Fruit fly (Drosophila melanogaster) whole organism, prepupa: ENCODE results near the gene CG3592.
A peak's percentile ranks its signal among the peaks of the same experiment; 100 is the strongest.

Experiments used
- Blimp-1 ChIP-seq: fragments of 200-800 bp; sonication (Bioruptor generic); optimal IDR thresholded peaks from 3 replicates; lab custom pipeline; 2017; ENCODE audit warnings: missing biosample characterization, missing genetic modification characterization, mild to moderate bottlenecking, moderate library complexity, missing genetic modification reagents
- CG10669 ChIP-seq: fragments of 200-800 bp; sonication (Bioruptor generic); optimal IDR thresholded peaks from 3 replicates; lab custom pipeline; 2018; ENCODE audit warnings: missing biosample characterization, mild to moderate bottlenecking, missing genetic modification characterization, moderate library complexity
- CG11762 ChIP-seq: fragments of 200-800 bp; sonication (Bioruptor generic); optimal IDR thresholded peaks from 3 replicates; lab custom pipeline; 2016; ENCODE audit warnings: missing biosample characterization, missing genetic modification characterization; ENCODE audit not compliant: insufficient read depth
- CG11902 ChIP-seq: fragments of 200-800 bp; sonication (Bioruptor generic); optimal IDR thresholded peaks from 3 replicates; lab custom pipeline; 2016; ENCODE audit warnings: missing biosample characterization, missing genetic modification characterization
- CG1621 ChIP-seq: fragments of 200-800 bp; sonication (Bioruptor generic); optimal IDR thresholded peaks from 3 replicates; lab custom pipeline; 2018; ENCODE audit warnings: missing biosample characterization, mild to moderate bottlenecking, missing genetic modification characterization
- CG16779 ChIP-seq: fragments of 200-800 bp; sonication (Bioruptor generic); optimal IDR thresholded peaks from 3 replicates; lab custom pipeline; 2017; ENCODE audit warnings: missing biosample characterization, mild to moderate bottlenecking, missing genetic modification characterization
- CG32006 ChIP-seq: fragments of 200-800 bp; sonication (Bioruptor generic); optimal IDR thresholded peaks from 3 replicates; lab custom pipeline; 2017; ENCODE audit warnings: missing biosample characterization, mild to moderate bottlenecking, missing genetic modification characterization
- CG34406 ChIP-seq: fragments of 200-800 bp; sonication (Bioruptor generic); optimal IDR thresholded peaks from 3 replicates; lab custom pipeline; 2016; ENCODE audit warnings: missing biosample characterization, missing genetic modification characterization
- CG3919 ChIP-seq: fragments of 200-800 bp; sonication (Bioruptor generic); optimal IDR thresholded peaks from 3 replicates; lab custom pipeline; 2016; ENCODE audit warnings: missing biosample characterization, missing genetic modification characterization
- CG4318 ChIP-seq: fragments of 200-800 bp; sonication (Bioruptor generic); optimal IDR thresholded peaks from 3 replicates; lab custom pipeline; 2017; ENCODE audit warnings: missing biosample characterization, mild to moderate bottlenecking, missing genetic modification characterization
- CG6276 ChIP-seq: fragments of 200-800 bp; sonication (Bioruptor generic); optimal IDR thresholded peaks from 2 replicates; lab custom pipeline; 2017; ENCODE audit warnings: missing biosample characterization, mild to moderate bottlenecking, missing genetic modification characterization
- CG6792 ChIP-seq: fragments of 200-800 bp; sonication (Bioruptor generic); optimal IDR thresholded peaks from 3 replicates; lab custom pipeline; 2016; ENCODE audit warnings: missing biosample characterization, missing genetic modification characterization
- CG6808 ChIP-seq: fragments of 200-800 bp; sonication (Bioruptor generic); optimal IDR thresholded peaks from 3 replicates; lab custom pipeline; 2017; ENCODE audit warnings: missing biosample characterization, missing genetic modification characterization, mild to moderate bottlenecking, moderate library complexity, missing genetic modification reagents
- CG6854 ChIP-seq: fragments of 200-800 bp; sonication (Bioruptor generic); optimal IDR thresholded peaks from 2 replicates; lab custom pipeline; 2017; ENCODE audit warnings: missing biosample characterization, mild to moderate bottlenecking, missing genetic modification characterization
- CG7368 ChIP-seq: fragments of 200-800 bp; sonication (Bioruptor generic); optimal IDR thresholded peaks from 3 replicates; lab custom pipeline; 2016; ENCODE audit warnings: missing biosample characterization, missing genetic modification characterization
- CG8119 ChIP-seq: fragments of 200-800 bp; sonication (Bioruptor generic); IDR thresholded peaks from 3 replicates; pipeline ENCODE4 v1.3.6; 2022; ENCODE audit warnings: missing biosample characterization, missing genetic modification characterization
- CG8632 ChIP-seq: fragments of 200-800 bp; sonication (Bioruptor generic); optimal IDR thresholded peaks from 3 replicates; lab custom pipeline; 2016; ENCODE audit warnings: missing biosample characterization, missing genetic modification characterization
- CG9139 ChIP-seq: fragments of 200-800 bp; sonication (Bioruptor generic); optimal IDR thresholded peaks from 3 replicates; lab custom pipeline; 2017; ENCODE audit warnings: missing biosample characterization, mild to moderate bottlenecking, missing genetic modification characterization
- Eip78C ChIP-seq: fragments of 200-800 bp; sonication (Bioruptor generic); peaks from one replicate; lab custom pipeline; 2016; ENCODE audit warnings: missing biosample characterization, missing genetic modification characterization
- Ets21C ChIP-seq: fragments of 200-800 bp; sonication (Bioruptor generic); optimal IDR thresholded peaks from 3 replicates; lab custom pipeline; 2016; ENCODE audit warnings: missing biosample characterization, missing genetic modification characterization
- Gug ChIP-seq: fragments of 200-800 bp; sonication (Bioruptor generic); IDR thresholded peaks from 2 replicates; pipeline ENCODE4 v1.3.6; 2022; ENCODE audit warnings: missing biosample characterization, missing genetic modification characterization
- Hr39 ChIP-seq: fragments of 200-800 bp; sonication (Bioruptor generic); optimal IDR thresholded peaks from 2 replicates; lab custom pipeline; 2016; ENCODE audit warnings: missing biosample characterization, missing genetic modification characterization
- Hr4 ChIP-seq: fragments of 200-800 bp; sonication (Bioruptor generic); optimal IDR thresholded peaks from 3 replicates; lab custom pipeline; 2016; ENCODE audit warnings: missing biosample characterization, missing genetic modification characterization
- Lpt ChIP-seq: fragments of 200-800 bp; sonication (Bioruptor generic); optimal IDR thresholded peaks from 3 replicates; lab custom pipeline; 2016; ENCODE audit warnings: missing biosample characterization, missing genetic modification characterization
- Smox ChIP-seq: fragments of 200-800 bp; sonication (Bioruptor generic); optimal IDR thresholded peaks from 3 replicates; lab custom pipeline; 2016; ENCODE audit warnings: missing biosample characterization, missing genetic modification characterization
- Sox14 ChIP-seq: fragments of 200-800 bp; sonication (Bioruptor generic); optimal IDR thresholded peaks from 3 replicates; lab custom pipeline; 2016; ENCODE audit warnings: missing biosample characterization, missing genetic modification characterization
- Sox15 ChIP-seq: fragments of 200-800 bp; sonication (Bioruptor generic); optimal IDR thresholded peaks from 3 replicates; lab custom pipeline; 2016; ENCODE audit warnings: missing biosample characterization, missing genetic modification characterization
- acj6 ChIP-seq: fragments of 200-800 bp; sonication (Bioruptor generic); optimal IDR thresholded peaks from 3 replicates; lab custom pipeline; 2016; ENCODE audit warnings: missing biosample characterization, missing genetic modification characterization
- dac ChIP-seq: fragments of 200-800 bp; sonication (Bioruptor generic); optimal IDR thresholded peaks from 2 replicates; lab custom pipeline; 2017; ENCODE audit warnings: missing biosample characterization, mild to moderate bottlenecking, missing genetic modification characterization
- eg ChIP-seq: fragments of 200-800 bp; sonication (Bioruptor generic); IDR thresholded peaks from 3 replicates; pipeline ENCODE4 v1.3.6; 2022; ENCODE audit warnings: missing biosample characterization, missing genetic modification characterization
- esn ChIP-seq: fragments of 200-800 bp; sonication (Bioruptor generic); optimal IDR thresholded peaks from 2 replicates; lab custom pipeline; 2016; ENCODE audit warnings: missing biosample characterization, mild to moderate bottlenecking, missing genetic modification characterization, moderate library complexity
- fd85E ChIP-seq: fragments of 200-800 bp; sonication (Bioruptor generic); optimal IDR thresholded peaks from 3 replicates; lab custom pipeline; 2016; ENCODE audit warnings: missing biosample characterization, missing genetic modification characterization
- lz ChIP-seq: fragments of 200-800 bp; sonication (Bioruptor generic); optimal IDR thresholded peaks from 3 replicates; lab custom pipeline; 2016; ENCODE audit warnings: missing biosample characterization, missing genetic modification characterization
- net ChIP-seq: fragments of 200-800 bp; sonication (Bioruptor generic); optimal IDR thresholded peaks from 3 replicates; lab custom pipeline; 2016; ENCODE audit warnings: missing biosample characterization, missing genetic modification characterization
- pdm3 ChIP-seq: fragments of 200-800 bp; sonication (Bioruptor generic); optimal IDR thresholded peaks from 3 replicates; lab custom pipeline; 2016; ENCODE audit warnings: missing biosample characterization, missing genetic modification characterization
- salr ChIP-seq, 2 experiments: fragments of 200-800 bp; sonication (Bioruptor generic); optimal IDR thresholded peaks; 3 replicates each; lab custom pipeline; 2016 to 2018; ENCODE audit warnings: missing biosample characterization in 2 of 2, missing genetic modification characterization in 2 of 2, mild to moderate bottlenecking in 1 of 2
- spab ChIP-seq: fragments of 200-800 bp; sonication (Bioruptor generic); optimal IDR thresholded peaks from 2 replicates; lab custom pipeline; 2017; ENCODE audit warnings: missing biosample characterization, mild to moderate bottlenecking, missing genetic modification characterization, missing genetic modification reagents
- ss ChIP-seq, 2 experiments: fragments of 200-800 bp; sonication (Bioruptor generic); optimal IDR thresholded peaks; 2 replicates in 1 of 2; 3 replicates in 1 of 2; lab custom pipeline; 2017 to 2018; ENCODE audit warnings: mild to moderate bottlenecking in 2 of 2, missing biosample characterization in 2 of 2, missing genetic modification characterization in 2 of 2, moderate library complexity in 1 of 2
- svp ChIP-seq: fragments of 200-800 bp; sonication (Bioruptor generic); peaks from one replicate; lab custom pipeline; 2016; ENCODE audit warnings: missing biosample characterization, missing genetic modification characterization
- topi ChIP-seq: fragments of 200-800 bp; sonication (Bioruptor generic); optimal IDR thresholded peaks from 3 replicates; lab custom pipeline; 2016; ENCODE audit warnings: missing biosample characterization, missing genetic modification characterization
- vri ChIP-seq: fragments of 200-800 bp; sonication (Bioruptor generic); optimal IDR thresholded peaks from 3 replicates; lab custom pipeline; 2016; ENCODE audit warnings: missing biosample characterization, mild to moderate bottlenecking, missing genetic modification characterization

CG3592 gene

DNA sequence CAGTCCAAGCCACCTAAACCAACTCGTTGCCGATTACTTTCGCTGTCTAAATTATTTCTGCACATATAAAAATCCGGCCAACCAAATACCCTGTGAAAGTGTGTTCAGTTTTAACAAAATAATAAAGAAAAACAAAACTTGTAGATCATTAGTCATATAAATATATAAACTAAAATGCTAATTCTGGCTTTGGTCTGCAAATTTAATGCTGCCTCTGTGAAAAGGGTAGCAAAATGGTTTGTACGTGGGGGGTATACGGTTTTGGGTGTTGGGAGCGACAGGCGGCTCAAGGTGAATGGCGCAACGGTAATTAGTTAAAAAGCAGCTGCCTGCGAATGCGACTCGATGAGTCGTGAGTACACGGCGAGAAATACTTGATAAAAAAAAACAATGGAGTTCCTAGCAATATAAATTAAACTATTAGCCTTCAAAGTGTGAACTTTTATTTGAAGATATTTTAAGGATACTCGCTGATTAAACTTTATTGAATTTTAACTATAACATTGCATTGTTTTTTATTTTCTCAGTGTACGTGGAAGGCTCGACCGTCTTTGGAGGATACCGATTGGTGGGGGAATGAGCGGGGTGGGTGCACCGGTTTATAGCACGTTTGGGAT is 43.0 kb downstream of the CG3592 start (continued):
- TF ChIP-seq fd85E = no peak
- peak; percentile 37 for TF ChIP-seq dac (GFP tag; lab: Kevin White, UChicago)
- peak; percentile 63 for TF ChIP-seq CG34406 (GFP tag; lab: Kevin White, UChicago)
- peak; percentile 62; the same call in 1 of the 3 replicates for TF ChIP-seq eg (GFP tag; lab: Robert Waterston, UW)
- peak; percentile 92 for TF ChIP-seq Eip78C (GFP tag; lab: Kevin White, UChicago)
- TF ChIP-seq CG10669 (GFP tag; lab: Kevin White, UChicago) = peak; percentile 48
- TF ChIP-seq CG6276 (GFP tag; lab: Kevin White, UChicago) = peak; percentile 59
- peak; percentile 67 for TF ChIP-seq acj6 (GFP tag; lab: Kevin White, UChicago)
- peak; percentile 81 for TF ChIP-seq CG32006 (GFP tag; lab: Kevin White, UChicago)
- peak; percentile 76 for TF ChIP-seq topi (GFP tag; lab: Kevin White, UChicago)
- TF ChIP-seq Sox15 = peak; percentile 25
- TF ChIP-seq CG11902 = peak; percentile 46
- peak; percentile 68 for TF ChIP-seq CG6792 (GFP tag; lab: Kevin White, UChicago)
- peak; percentile 17 for TF ChIP-seq CG16779 (tag; lab: Kevin White, UChicago)
- peak; percentile 61 for TF ChIP-seq Lpt
- peak; percentile 66 for TF ChIP-seq CG4318 (GFP tag; lab: Kevin White, UChicago)
- TF ChIP-seq Ets21C (GFP tag; lab: Kevin White, UChicago) = peak; percentile 60
- TF ChIP-seq Smox (GFP tag; lab: Kevin White, UChicago) = peak; percentile 67
- TF ChIP-seq Hr39 = peak; percentile 73
- TF ChIP-seq pdm3 (GFP tag; lab: Kevin White, UChicago) = peak; percentile 64
- peak; percentile 30 for TF ChIP-seq CG1621
- peak; percentile 33 for TF ChIP-seq CG6808 (GFP tag; lab: Kevin White, UChicago)
- TF ChIP-seq ss (GFP tag; optimal IDR thresholded peaks at IDR 0.05; lab: Kevin White, UChicago) = peak in 1 of 2 experiments; percentile 32
- TF ChIP-seq CG8119 (GFP tag; lab: Robert Waterston, UW) = peak; percentile 80
- TF ChIP-seq CG11762 = peak; percentile 54
- peak; percentile 51 for TF ChIP-seq net (GFP tag; lab: Kevin White, UChicago)
- TF ChIP-seq Blimp-1 = peak; percentile 14
- no peak for TF ChIP-seq vri (GFP tag; lab: Kevin White, UChicago)
- peak; percentile 51 for TF ChIP-seq CG8632 (GFP tag; lab: Kevin White, UChicago)
- TF ChIP-seq spab (GFP tag; lab: Kevin White, UChicago) = peak; percentile 39
- peak; percentile 20 for TF ChIP-seq CG9139 (GFP tag; lab: Kevin White, UChicago)
- TF ChIP-seq CG7368 (GFP tag; lab: Kevin White, UChicago) = peak; percentile 41
- peak; percentile 69 for TF ChIP-seq CG3919 (GFP tag; lab: Kevin White, UChicago)
- peak; percentile 71 for TF ChIP-seq esn (GFP tag; lab: Kevin White, UChicago)
- no peak for TF ChIP-seq CG6854 (GFP tag; lab: Kevin White, UChicago)
- no peak for TF ChIP-seq Gug
- TF ChIP-seq Hr4 = peak; percentile 87
- peak; percentile 62 for TF ChIP-seq lz (GFP tag; lab: Kevin White, UChicago)
- peak; percentile 89 for TF ChIP-seq svp (GFP tag; lab: Kevin White, UChicago)
- TF ChIP-seq Sox14 (GFP tag; lab: Kevin White, UChicago) = peak; percentile 54
- TF ChIP-seq salr (GFP tag; optimal IDR thresholded peaks at IDR 0.05; lab: Kevin White, UChicago) = peak in 1 of 2 experiments; percentile 30

dm6 chrX:2980290-2980689 is 45.4 kb downstream of the CG3592 start:
- TF ChIP-seq CG6276 (GFP tag; lab: Kevin White, UChicago) = no peak
- TF ChIP-seq Hr4 = no peak
